Worm (Caenorhabditis elegans) whole organism, L3 larva: ENCODE measurements around the gene josd-1.
A peak's percentile ranks its signal among the peaks of the same experiment; 100 is the strongest.
"Not testable (repeated sequence)": the region's sequence is repeated elsewhere in the genome, so short reads cannot be mapped to it uniquely, and the experiment has no call there.

Experiments
- R02D3.7 ChIP-seq: fragments of 150-350 bp; optimal IDR thresholded peaks from 2 replicates; lab custom pipeline; 2014; ENCODE audit warnings: missing biosample characterization, missing genetic modification characterization
- ZK546.5 ChIP-seq: sonication (generic microtip); optimal IDR thresholded peaks from 2 replicates; lab custom pipeline; 2017; ENCODE audit warnings: missing biosample characterization, missing genetic modification characterization
- ama-1 ChIP-seq: fragments of 150-350 bp; optimal IDR thresholded peaks from 2 replicates; lab custom pipeline; 2018
- ceh-28 ChIP-seq: fragments of 150-350 bp; optimal IDR thresholded peaks from 2 replicates; lab custom pipeline; 2014; ENCODE audit warnings: missing biosample characterization, missing genetic modification reagents, missing genetic modification characterization
- ceh-82 ChIP-seq: fragments of 150-350 bp; optimal IDR thresholded peaks from 2 replicates; lab custom pipeline; 2014; ENCODE audit warnings: missing biosample characterization, missing genetic modification characterization
- ceh-9 ChIP-seq: sonication (generic microtip); optimal IDR thresholded peaks from 2 replicates; lab custom pipeline; 2018; ENCODE audit warnings: missing biosample characterization, missing genetic modification characterization
- daf-12 ChIP-seq: fragments of 150-350 bp; optimal IDR thresholded peaks from 2 replicates; lab custom pipeline; 2014; ENCODE audit warnings: missing biosample characterization, missing genetic modification reagents, missing genetic modification characterization
- egl-5 ChIP-seq: fragments of 150-350 bp; optimal IDR thresholded peaks from 2 replicates; lab custom pipeline; 2017; ENCODE audit warnings: missing biosample characterization, missing genetic modification reagents, missing genetic modification characterization, inconsistent platforms
- elt-2 ChIP-seq: sonication (generic microtip); optimal IDR thresholded peaks from 2 replicates; lab custom pipeline; 2016; ENCODE audit warnings: missing genetic modification reagents, mild to moderate bottlenecking, missing genetic modification characterization, missing compliant biosample characterization
- eor-1 ChIP-seq, 2 experiments: fragments of 150-350 bp; optimal IDR thresholded peaks; 2 replicates each; lab custom pipeline; 2014 to 2018; ENCODE audit warnings: missing biosample characterization in 2 of 2, missing genetic modification characterization in 2 of 2
- fkh-10 ChIP-seq: sonication (generic microtip); optimal IDR thresholded peaks from 2 replicates; lab custom pipeline; 2017; ENCODE audit warnings: missing biosample characterization, missing genetic modification reagents, missing genetic modification characterization
- fkh-2 ChIP-seq: fragments of 150-350 bp; optimal IDR thresholded peaks from 2 replicates; lab custom pipeline; 2014; ENCODE audit warnings: missing biosample characterization, missing genetic modification reagents, missing genetic modification characterization
- fos-1 ChIP-seq: fragments of 150-350 bp; optimal IDR thresholded peaks from 2 replicates; lab custom pipeline; 2014; ENCODE audit warnings: missing biosample characterization, missing genetic modification characterization
- hmg-11 ChIP-seq: sonication (generic microtip); optimal IDR thresholded peaks from 2 replicates; lab custom pipeline; 2016; ENCODE audit warnings: missing genetic modification characterization, missing compliant biosample characterization
- jun-1 ChIP-seq: fragments of 150-350 bp; optimal IDR thresholded peaks from 2 replicates; lab custom pipeline; 2014; ENCODE audit warnings: missing biosample characterization, missing genetic modification reagents, missing genetic modification characterization
- lsy-12 ChIP-seq: sonication (generic microtip); optimal IDR thresholded peaks from 2 replicates; lab custom pipeline; 2016; ENCODE audit warnings: mild to moderate bottlenecking, missing genetic modification characterization, missing compliant biosample characterization
- mml-1 ChIP-seq: fragments of 150-350 bp; sonication (generic microtip); optimal IDR thresholded peaks from 3 replicates; lab custom pipeline; 2014; ENCODE audit warnings: missing biosample characterization, missing genetic modification characterization
- nfya-1 ChIP-seq: sonication (generic microtip); optimal IDR thresholded peaks from 2 replicates; lab custom pipeline; 2017; ENCODE audit warnings: missing genetic modification characterization, mild to moderate bottlenecking, missing compliant biosample characterization, antibody characterized with exemption, moderate library complexity; ENCODE audit not compliant: insufficient read depth
- nhr-11 ChIP-seq: fragments of 150-350 bp; optimal IDR thresholded peaks from 2 replicates; lab custom pipeline; 2014; ENCODE audit warnings: missing biosample characterization, missing genetic modification characterization
- nhr-28 ChIP-seq: fragments of 150-350 bp; optimal IDR thresholded peaks from 2 replicates; lab custom pipeline; 2014; ENCODE audit warnings: missing biosample characterization, missing genetic modification characterization
- nhr-43 ChIP-seq: sonication (generic microtip); optimal IDR thresholded peaks from 2 replicates; lab custom pipeline; 2016; ENCODE audit warnings: mild to moderate bottlenecking, missing genetic modification characterization, missing compliant biosample characterization; ENCODE audit not compliant: poor library complexity, severe bottlenecking
- pha-4 ChIP-seq: fragments of 150-350 bp; optimal IDR thresholded peaks from 2 replicates; lab custom pipeline; 2014; ENCODE audit warnings: missing biosample characterization, missing genetic modification reagents, missing genetic modification characterization
- pqm-1 ChIP-seq: fragments of 150-350 bp; optimal IDR thresholded peaks from 2 replicates; lab custom pipeline; 2017; ENCODE audit warnings: missing biosample characterization, missing genetic modification characterization, inconsistent platforms
- skn-1 ChIP-seq: fragments of 150-350 bp; optimal IDR thresholded peaks from 2 replicates; lab custom pipeline; 2014; ENCODE audit warnings: missing biosample characterization, missing genetic modification characterization
- snpc-4 ChIP-seq: fragments of 150-350 bp; optimal IDR thresholded peaks from 2 replicates; lab custom pipeline; 2014; ENCODE audit warnings: missing biosample characterization, missing genetic modification characterization
- unc-39 ChIP-seq: sonication (generic microtip); optimal IDR thresholded peaks from 4 replicates; lab custom pipeline; 2017; ENCODE audit warnings: missing biosample characterization, missing genetic modification characterization
- unc-62 ChIP-seq: fragments of 150-350 bp; sonication (generic microtip); optimal IDR thresholded peaks from 4 replicates; lab custom pipeline; 2014; ENCODE audit warnings: missing biosample characterization, missing genetic modification reagents, missing genetic modification characterization
- zag-1 ChIP-seq: fragments of 150-350 bp; optimal IDR thresholded peaks from 2 replicates; lab custom pipeline; 2014; ENCODE audit warnings: missing biosample characterization, missing genetic modification characterization
- ztf-11 ChIP-seq: fragments of 150-350 bp; optimal IDR thresholded peaks from 2 replicates; lab custom pipeline; 2014; ENCODE audit warnings: missing biosample characterization, missing genetic modification characterization
- ztf-4 ChIP-seq: fragments of 150-350 bp; optimal IDR thresholded peaks from 2 replicates; lab custom pipeline; 2014; ENCODE audit warnings: missing biosample characterization, missing genetic modification characterization

The josd-1 gene

ce11 chrIII:2836742-2837416 is 440 bp downstream of the josd-1 start:
- TF ChIP-seq ceh-28 = peak; percentile 98
- TF ChIP-seq, all 47 proteins: peak for 1; not testable (repeated sequence) for 46

- no peak for TF ChIP-seq skn-1 (tag; lab: Kevin White, UChicago)
- TF ChIP-seq ZK546.5 (tag; lab: Kevin White, UChicago) = no peak
- no peak for TF ChIP-seq hmg-11 (tag; lab: Kevin White, UChicago)
- TF ChIP-seq snpc-4 (tag; lab: Kevin White, UChicago) = no peak
- TF ChIP-seq fkh-2 (tag; lab: Kevin White, UChicago) = no peak
- no peak for TF ChIP-seq nhr-11
- TF ChIP-seq fkh-10 (GFP tag; lab: Kevin White, UChicago) = no peak
- no peak for TF ChIP-seq ama-1 (lab: Kevin White, UChicago)
- TF ChIP-seq unc-62 = no peak
- TF ChIP-seq unc-39 (tag; lab: Kevin White, UChicago) = no peak
- TF ChIP-seq ztf-4 (tag; lab: Kevin White, UChicago) = no peak
- TF ChIP-seq R02D3.7 (tag; lab: Kevin White, UChicago) = no peak
- no peak for TF ChIP-seq lsy-12 (tag; lab: Kevin White, UChicago)
- no peak for TF ChIP-seq nhr-28 (tag; lab: Kevin White, UChicago)
Measured at ce11 chrIII:2840877-2841540, 4.6 kb downstream of the josd-1 start, which contains the start of gene Y71H2AR.2. Gene Y71H2AR.2 (minus strand): TSS chrIII:2840927.

ce11 chrIII:2841856-2842373 is 5.5 kb downstream of the josd-1 start, which contains the start of gene H34I24.2:
Gene H34I24.2 (plus strand): TSS chrIII:2842044.
- TF ChIP-seq fos-1 (tag; lab: Kevin White, UChicago) (no peak), jun-1 (no peak), elt-2 (tag; lab: Kevin White, UChicago) (peak; percentile 66)

- TF ChIP-seq nfya-1 (tag; lab: Kevin White, UChicago); ama-1 (lab: Kevin White, UChicago); egl-5: not testable (repeated sequence)
Measured at ce11 chrIII:2846747-2847146, 10.3 kb downstream of the josd-1 start, which contains the start of gene H34I24.1. Gene H34I24.1 (plus strand): TSS chrIII:2847047.

ce11 chrIII:2855929-2856328 is 19.5 kb downstream of the josd-1 start, which contains the start of gene F56F11.4:
Gene F56F11.4 (plus strand): TSS chrIII:2856229.
- TF ChIP-seq R02D3.7 (tag; lab: Kevin White, UChicago) (no peak), lsy-12 (tag; lab: Kevin White, UChicago) (no peak), nhr-43 (tag; lab: Kevin White, UChicago) (no peak), elt-2 (tag; lab: Kevin White, UChicago) (no peak)
- TF ChIP-seq, all 47 proteins: peak for 0

ce11 chrIII:2858334-2858733 is 21.9 kb downstream of the josd-1 start:
- TF ChIP-seq pha-4 (tag; lab: Kevin White, UChicago) = no peak
- no peak for TF ChIP-seq R02D3.7 (tag; lab: Kevin White, UChicago)
- TF ChIP-seq unc-39 (tag; lab: Kevin White, UChicago) = no peak
- no peak for TF ChIP-seq unc-62
- TF ChIP-seq nhr-11 = no peak
- TF ChIP-seq eor-1 (tag; optimal IDR thresholded peaks at IDR 0.05; lab: Kevin White, UChicago) = no peak
- TF ChIP-seq nfya-1 (tag; lab: Kevin White, UChicago) = no peak
- no peak for TF ChIP-seq fos-1 (tag; lab: Kevin White, UChicago)
- no peak for TF ChIP-seq pqm-1
- TF ChIP-seq daf-12 (tag; lab: Kevin White, UChicago) = no peak
- TF ChIP-seq ceh-9 (tag; lab: Kevin White, UChicago) = no peak
- TF ChIP-seq jun-1 = no peak
- TF ChIP-seq mml-1 (tag; lab: Kevin White, UChicago) = no peak
- TF ChIP-seq ztf-11 = no peak
- no peak for TF ChIP-seq ceh-82 (tag; lab: Kevin White, UChicago)
- no peak for TF ChIP-seq zag-1 (tag; lab: Kevin White, UChicago)
- no peak for TF ChIP-seq fkh-10 (GFP tag; lab: Kevin White, UChicago)
- TF ChIP-seq ceh-28 = no peak
